Fruit fly (Drosophila melanogaster): Measurements from ENCODE around the gene MnM.

Gene MnM

dm6 chr3L:3222643-3223389 lies 44.4 kb upstream of the MnM start, which contains the start of the genes RpL28 and eIF1 (continued):
- TF ChIP-seq CoRest (tag; optimal IDR thresholded peaks at IDR 0.05) (peak; percentile 88), fd102C (GFP tag; optimal IDR thresholded peaks at IDR 0.05) (peak; percentile 80), CG17361 (GFP tag; IDR thresholded peaks at IDR 0.05) (peak; percentile 96), bowl (GFP tag; IDR thresholded peaks at IDR 0.05) (0 out of 2 replicates have a peak, but pooled peaks have one; percentile 58), Max (GFP tag; optimal IDR thresholded peaks at IDR 0.05) (peak; percentile 94), MESR4 (GFP tag; optimal IDR thresholded peaks at IDR 0.05) (peak; percentile 98), CG31365 (tag; optimal IDR thresholded peaks at IDR 0.05) (peak; percentile 83), CG12744 (GFP tag; optimal IDR thresholded peaks at IDR 0.05) (peak; percentile 81), CG2199 (GFP tag; IDR thresholded peaks at IDR 0.05) (peak; percentile 85; the same call in 2 of the 3 replicates), peb (GFP tag; IDR thresholded peaks at IDR 0.05) (peak; percentile 52; the same call in 1 of the 2 replicates), Hey (tag; optimal IDR thresholded peaks at IDR 0.05) (peak; percentile 91), Sox102F (GFP tag; optimal IDR thresholded peaks at IDR 0.05) (no peak), CG30403 (GFP tag; optimal IDR thresholded peaks at IDR 0.05) (peak; percentile 92), CG10209 (GFP tag; optimal IDR thresholded peaks at IDR 0.05) (peak; percentile 95), lola (GFP tag; optimal IDR thresholded peaks at IDR 0.05) (peak in 1 of 3 experiments; percentile 79), MTF-1 (GFP tag; optimal IDR thresholded peaks at IDR 0.05; ENCODE audit: borderline replicate concordance) (peak; percentile 98), salm (tag; optimal IDR thresholded peaks at IDR 0.05) (peak; percentile 36), Oaz (GFP tag; IDR thresholded peaks at IDR 0.05) (peak; percentile 80), repo (GFP tag; optimal IDR thresholded peaks at IDR 0.05) (peak; percentile 92), CG12942 (GFP tag; optimal IDR thresholded peaks at IDR 0.05) (peak; percentile 85), run (tag; optimal IDR thresholded peaks at IDR 0.05) (peak; percentile 54), Ets65A (GFP tag) (peak; percentile 99), cg (GFP tag; optimal IDR thresholded peaks at IDR 0.05) (no peak), ewg (GFP tag; optimal IDR thresholded peaks at IDR 0.05) (peak; percentile 84), CG11695 (GFP tag; IDR thresholded peaks at IDR 0.05) (peak; percentile 63; the same call in 2 of the 3 replicates), Poxn (GFP tag; IDR thresholded peaks at IDR 0.05) (peak; percentile 56; the same call in 1 of the 2 replicates), Optix (GFP tag; IDR thresholded peaks at IDR 0.05) (peak; percentile 81), sc (optimal IDR thresholded peaks at IDR 0.05) (no peak), sc (GFP tag; optimal IDR thresholded peaks at IDR 0.05) (peak; percentile 92), ham (GFP tag; IDR thresholded peaks at IDR 0.05) (peak; percentile 52; the same call in 1 of the 2 replicates), CG6254 (GFP tag; optimal IDR thresholded peaks at IDR 0.05) (peak; percentile 76), TFAM (GFP tag; optimal IDR thresholded peaks at IDR 0.05) (peak; percentile 83), scrt (GFP tag; optimal IDR thresholded peaks at IDR 0.05) (peak; percentile 86), ranshi (GFP tag; IDR thresholded peaks at IDR 0.05) (peak; percentile 87), fru (optimal IDR thresholded peaks at IDR 0.05) (no peak), CG12769 (tag; optimal IDR thresholded peaks at IDR 0.05) (no peak), Taf1 (GFP tag; IDR thresholded peaks at IDR 0.05) (peak; percentile 45; the same call in 1 of the 2 replicates), CG10274 (GFP tag; optimal IDR thresholded peaks at IDR 0.05) (peak; percentile 87), Drgx (GFP tag; IDR thresholded peaks at IDR 0.05) (no peak), CG1832 (GFP tag; optimal IDR thresholded peaks at IDR 0.05) (no peak), disco-r (GFP tag; optimal IDR thresholded peaks at IDR 0.05) (peak; percentile 91), CG10979 (tag; optimal IDR thresholded peaks at IDR 0.05) (peak; percentile 71), CG13894 (tag; optimal IDR thresholded peaks at IDR 0.05) (peak; percentile 84), CG17186 (GFP tag; optimal IDR thresholded peaks at IDR 0.05) (peak; percentile 92), pb (GFP tag; optimal IDR thresholded peaks at IDR 0.05) (peak; percentile 88), wek (GFP tag; optimal IDR thresholded peaks at IDR 0.05) (peak; percentile 90), pnt (GFP tag; optimal IDR thresholded peaks at IDR 0.05) (peak; percentile 49), wor (GFP tag; IDR thresholded peaks at IDR 0.05) (peak; percentile 63), crc (GFP tag; optimal IDR thresholded peaks at IDR 0.05) (peak; percentile 89)
